Worm (Caenorhabditis elegans) whole organism, midembryonic: ENCODE results near the gene ret-1.
"Not testable (repeated sequence)": the region's sequence is repeated elsewhere in the genome, so short reads cannot be mapped to it uniquely, and the experiment has no call there.

Experiments
- T22C8.4 ChIP-seq: fragments of 200-800 bp; sonication (Bioruptor generic); IDR thresholded peaks from 2 replicates; pipeline ENCODE4 v1.3.6; 2022; ENCODE audit warnings: missing genetic modification characterization, missing compliant biosample characterization
- cog-1 ChIP-seq: sonication (generic microtip); optimal IDR thresholded peaks from 2 replicates; lab custom pipeline; 2016; ENCODE audit warnings: missing genetic modification characterization, missing compliant biosample characterization
- flt-1 ChIP-seq: fragments of 200-800 bp; sonication (Bioruptor generic); IDR thresholded peaks from 2 replicates; pipeline ENCODE4 v1.3.6; 2022; ENCODE audit warnings: missing genetic modification characterization, missing compliant biosample characterization
- klf-2 ChIP-seq: fragments of 200-800 bp; sonication (Bioruptor generic); conservative IDR thresholded peaks from 2 replicates; pipeline ENCODE4 v1.3.6; 2022; ENCODE audit warnings: missing genetic modification reagents, missing genetic modification characterization, missing compliant biosample characterization
- med-1 ChIP-seq: sonication (generic microtip); optimal IDR thresholded peaks from 2 replicates; lab custom pipeline; 2017; ENCODE audit warnings: missing genetic modification characterization, mild to moderate bottlenecking, missing compliant biosample characterization, antibody characterized with exemption, missing genetic modification reagents; ENCODE audit not compliant: insufficient read depth
- ref-1 ChIP-seq: fragments of 200-800 bp; sonication (Bioruptor generic); conservative IDR thresholded peaks from 2 replicates; pipeline ENCODE4 v1.3.6; 2022; ENCODE audit warnings: missing genetic modification reagents, missing genetic modification characterization, missing compliant biosample characterization
- tab-1 ChIP-seq: fragments of 200-800 bp; sonication (Bioruptor generic); IDR thresholded peaks from 2 replicates; pipeline ENCODE4 v1.3.6; 2022; ENCODE audit warnings: missing genetic modification characterization, missing compliant biosample characterization
- ztf-23 ChIP-seq: fragments of 200-800 bp; sonication (Bioruptor generic); IDR thresholded peaks from 2 replicates; pipeline ENCODE4 v1.3.6; 2022; ENCODE audit warnings: missing genetic modification reagents, missing genetic modification characterization, missing compliant biosample characterization
- ztf-29 ChIP-seq: fragments of 200-800 bp; sonication (Bioruptor generic); IDR thresholded peaks from 2 replicates; pipeline ENCODE4 v1.3.6; 2022; ENCODE audit warnings: missing genetic modification reagents, missing genetic modification characterization, missing compliant biosample characterization

Gene ret-1

DNA sequence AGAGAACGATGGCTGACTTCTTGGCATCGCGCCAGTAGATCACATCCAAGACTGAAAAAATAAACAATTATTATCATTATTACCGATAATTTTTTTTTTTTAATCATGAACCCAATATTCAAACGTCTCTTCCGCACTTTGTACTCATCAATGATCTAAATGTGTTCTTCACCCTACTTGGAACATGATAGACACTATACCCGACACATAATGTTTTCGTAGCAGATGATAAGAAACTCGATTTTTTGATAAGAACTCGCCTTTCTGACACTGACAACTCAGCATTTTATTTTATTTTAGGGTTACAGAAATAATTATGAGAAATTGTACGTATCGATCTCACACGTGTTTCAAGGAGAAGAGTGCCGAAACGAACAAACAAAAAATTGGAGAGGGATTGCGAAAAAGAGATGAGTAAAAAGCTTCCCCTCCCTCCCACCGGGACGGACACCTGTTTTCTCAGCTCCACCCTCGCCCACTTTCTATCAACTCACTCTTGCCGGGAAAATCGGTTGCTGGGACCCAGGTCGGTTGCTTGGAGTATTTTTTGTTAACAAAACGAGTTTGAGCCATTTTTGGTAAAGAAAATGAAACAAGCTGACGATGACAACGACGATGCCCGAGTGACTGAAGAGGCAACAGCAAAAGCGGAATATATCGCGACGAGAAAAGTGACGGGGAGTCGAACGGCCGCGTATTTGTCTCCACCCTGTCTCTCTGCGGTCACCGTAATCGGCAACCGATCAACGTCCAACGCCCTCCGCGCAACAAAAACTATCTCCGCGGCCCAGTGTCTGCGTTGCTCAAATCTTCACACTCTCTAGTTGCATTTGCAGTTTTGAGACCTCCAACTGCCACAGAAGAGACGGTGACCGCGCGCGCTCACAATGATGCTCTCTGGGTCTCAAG lies 16.7 kb downstream of the ret-1 start:
- TF ChIP-seq ztf-29 (0 out of 2 replicates have a peak, but pooled peaks have one; percentile 5), flt-1 (0 out of 2 replicates have a peak, but pooled peaks have one; percentile 33), klf-2 (GFP tag; lab: Robert Waterston, UW) (no peak), tab-1 (no peak)

- TF ChIP-seq flt-1, result no peak
- 0 out of 2 replicates have a peak, but pooled peaks have one; percentile 17 for TF ChIP-seq ztf-29
- no peak for TF ChIP-seq ref-1 (GFP tag; lab: Robert Waterston, UW)
- no peak for TF ChIP-seq ztf-23 (GFP tag; lab: Robert Waterston, UW)
- TF ChIP-seq T22C8.4 (GFP tag; lab: Robert Waterston, UW), result no peak
- TF ChIP-seq med-1 (GFP tag; lab: Kevin White, UChicago), result no peak
Measured at ce11 chrV:14828407-14828806, 18.8 kb downstream of the ret-1 start.

DNA sequence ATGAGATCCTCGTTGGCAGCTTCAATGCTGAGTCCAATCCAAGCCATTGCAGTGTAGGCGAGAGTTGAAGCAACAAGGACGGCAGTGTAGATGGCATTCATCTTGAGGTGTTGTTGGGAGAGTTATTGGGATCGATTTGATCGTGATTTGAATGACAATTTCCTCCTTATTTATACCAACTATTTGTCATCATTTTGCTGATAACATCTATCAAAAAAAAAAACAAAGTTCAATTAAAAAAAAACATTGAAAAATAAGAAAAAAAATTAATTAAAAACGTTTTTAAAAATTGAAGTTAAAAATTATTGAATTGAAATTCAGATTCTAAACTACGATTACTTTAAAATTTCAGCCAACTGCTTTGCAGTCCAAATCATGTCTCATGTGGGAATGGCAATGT lies 20.3 kb downstream of the ret-1 start, which contains the start of gene nspa-8:
nspa-8 (minus strand) TSS at position 101 of the 400 bp plus-strand sequence.
- not testable (repeated sequence) for TF ChIP-seq ztf-29; klf-2 (GFP tag; lab: Robert Waterston, UW); flt-1

- TF ChIP-seq ztf-29 (no peak), ref-1 (GFP tag; lab: Robert Waterston, UW) (no peak), klf-2 (GFP tag; lab: Robert Waterston, UW) (no peak), tab-1 (no peak), med-1 (GFP tag; lab: Kevin White, UChicago) (no peak), T22C8.4 (GFP tag; lab: Robert Waterston, UW) (no peak)
Measured at ce11 chrV:14824124-14824523, 23.1 kb downstream of the ret-1 start, which contains the start of gene W06A7.4. Gene W06A7.4 (plus strand): TSS chrV:14824424.

ce11 chrV:14821553-14821952 lies 25.7 kb downstream of the ret-1 start, which contains the start of gene W06A7.2:
Gene W06A7.2 (plus strand): TSS chrV:14821853.
- TF ChIP-seq klf-2 (GFP tag; lab: Robert Waterston, UW) (no peak), ztf-29 (no peak)

DNA sequence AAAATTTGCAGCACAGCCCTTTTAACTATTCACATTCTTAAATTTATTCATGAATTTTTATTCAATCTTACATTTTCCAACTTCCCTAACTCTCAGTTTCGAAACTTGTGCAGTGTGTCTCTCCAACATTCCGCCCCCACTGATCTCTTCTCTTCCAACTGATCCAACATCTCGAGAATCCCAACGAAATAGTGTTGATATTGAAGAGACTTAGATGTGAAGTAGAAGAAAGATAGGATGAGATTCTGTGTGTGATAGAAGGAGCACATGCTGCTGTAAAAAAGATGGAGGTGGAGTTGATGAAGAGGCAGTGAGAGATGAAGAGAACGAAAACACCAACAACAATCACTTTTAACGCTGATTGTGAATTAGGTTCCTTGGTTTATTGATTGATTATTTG lies 26.9 kb downstream of the ret-1 start:
- no peak for TF ChIP-seq ztf-29
- no peak for TF ChIP-seq tab-1
- no peak for TF ChIP-seq klf-2 (GFP tag; lab: Robert Waterston, UW)
- TF ChIP-seq T22C8.4 (GFP tag; lab: Robert Waterston, UW), result no peak
- TF ChIP-seq cog-1, result no peak

DNA sequence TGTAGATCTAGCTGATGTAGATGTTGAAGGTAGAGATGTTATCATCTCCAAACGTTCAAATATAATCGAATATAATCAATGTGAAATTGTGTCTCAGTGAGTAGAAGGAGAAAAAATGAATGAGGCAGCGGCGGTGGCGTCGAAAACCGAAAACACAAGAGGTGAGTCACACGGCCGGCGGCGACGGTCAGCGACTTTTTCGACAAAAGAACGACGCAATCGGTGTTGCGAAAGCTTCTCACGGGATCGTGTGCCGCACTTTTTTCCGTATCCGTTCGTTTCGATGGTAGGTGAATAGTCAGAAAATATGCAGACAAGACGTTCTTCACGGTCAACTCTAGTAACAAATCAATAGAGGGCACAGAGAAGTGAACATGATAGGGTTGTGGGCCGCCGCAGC lies 31.7 kb downstream of the ret-1 start, which contains the start of gene rin-1:
rin-1 (minus strand) TSS at position 101 of the 400 bp plus-strand sequence.
- TF ChIP-seq ref-1 (GFP tag; lab: Robert Waterston, UW) (no peak), ztf-29 (no peak), cog-1 (no peak), med-1 (GFP tag; lab: Kevin White, UChicago) (no peak), klf-2 (GFP tag; lab: Robert Waterston, UW) (no peak), tab-1 (no peak), T22C8.4 (GFP tag; lab: Robert Waterston, UW) (no peak), flt-1 (no peak), ztf-23 (GFP tag; lab: Robert Waterston, UW) (no peak)

DNA sequence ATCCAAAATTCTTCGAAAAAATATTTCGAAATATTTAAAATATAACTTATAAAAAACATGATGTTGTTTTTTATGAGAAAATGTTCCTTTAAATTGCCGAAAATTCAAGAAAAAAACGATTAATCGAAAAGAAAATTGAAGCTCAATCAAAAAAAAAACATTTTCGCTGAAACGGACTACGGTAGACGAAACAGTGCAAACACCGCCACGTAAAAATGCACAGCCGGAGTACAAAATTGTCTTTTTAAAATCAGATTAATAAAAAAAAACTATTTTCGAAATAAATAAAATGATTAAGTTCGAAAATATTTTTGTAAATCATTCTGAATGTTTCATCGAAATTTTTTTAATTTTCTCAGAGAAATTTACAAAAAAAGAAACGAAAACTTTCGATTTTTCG lies 33.6 kb downstream of the ret-1 start:
- TF ChIP-seq ztf-23 (GFP tag; lab: Robert Waterston, UW), result no peak
- no peak for TF ChIP-seq klf-2 (GFP tag; lab: Robert Waterston, UW)
- TF ChIP-seq T22C8.4 (GFP tag; lab: Robert Waterston, UW), result no peak
- no peak for TF ChIP-seq cog-1
- TF ChIP-seq tab-1, result no peak
- TF ChIP-seq ref-1 (GFP tag; lab: Robert Waterston, UW), result no peak
- no peak for TF ChIP-seq med-1 (GFP tag; lab: Kevin White, UChicago)
- TF ChIP-seq flt-1, result no peak
- no peak for TF ChIP-seq ztf-29

ce11 chrV:14806204-14806737 lies 40.9 kb downstream of the ret-1 start:
- TF ChIP-seq T22C8.4 (GFP tag; lab: Robert Waterston, UW), result no peak
- no peak for TF ChIP-seq klf-2 (GFP tag; lab: Robert Waterston, UW)
- TF ChIP-seq tab-1, result no peak
- no peak for TF ChIP-seq ztf-23 (GFP tag; lab: Robert Waterston, UW)
- TF ChIP-seq ref-1 (GFP tag; lab: Robert Waterston, UW), result no peak
- no peak for TF ChIP-seq cog-1
- no peak for TF ChIP-seq med-1 (GFP tag; lab: Kevin White, UChicago)
- TF ChIP-seq ztf-29, result no peak
- no peak for TF ChIP-seq flt-1

- no peak for TF ChIP-seq T22C8.4 (GFP tag; lab: Robert Waterston, UW)
Measured at ce11 chrV:14800402-14800801, 46.8 kb downstream of the ret-1 start.

- no peak for TF ChIP-seq tab-1
- TF ChIP-seq med-1 (GFP tag; lab: Kevin White, UChicago), result no peak
- TF ChIP-seq T22C8.4 (GFP tag; lab: Robert Waterston, UW), result no peak
- no peak for TF ChIP-seq ztf-29
- no peak for TF ChIP-seq ztf-23 (GFP tag; lab: Robert Waterston, UW)
- no peak for TF ChIP-seq cog-1
- no peak for TF ChIP-seq klf-2 (GFP tag; lab: Robert Waterston, UW)
- no peak for TF ChIP-seq ref-1 (GFP tag; lab: Robert Waterston, UW)
- TF ChIP-seq flt-1, result no peak
Measured at ce11 chrV:14797886-14798285, 49.3 kb downstream of the ret-1 start.
